Fruit fly (Drosophila melanogaster) whole organism, prepupa: ENCODE data around the gene POLDIP2.
A peak's percentile ranks its signal among the peaks of the same experiment; 100 is the strongest.

Source experiments
- CG10631 ChIP-seq: fragments of 200-800 bp; sonication (Bioruptor generic); optimal IDR thresholded peaks from 2 replicates; lab custom pipeline; 2016; ENCODE audit warnings: missing biosample characterization, missing genetic modification characterization
- CG10669 ChIP-seq: fragments of 200-800 bp; sonication (Bioruptor generic); optimal IDR thresholded peaks from 3 replicates; lab custom pipeline; 2018; ENCODE audit warnings: missing biosample characterization, mild to moderate bottlenecking, missing genetic modification characterization, moderate library complexity
- CG11762 ChIP-seq: fragments of 200-800 bp; sonication (Bioruptor generic); optimal IDR thresholded peaks from 3 replicates; lab custom pipeline; 2016; ENCODE audit warnings: missing biosample characterization, missing genetic modification characterization; ENCODE audit not compliant: insufficient read depth
- CG11902 ChIP-seq: fragments of 200-800 bp; sonication (Bioruptor generic); optimal IDR thresholded peaks from 3 replicates; lab custom pipeline; 2016; ENCODE audit warnings: missing biosample characterization, missing genetic modification characterization
- CG15336 ChIP-seq: fragments of 200-800 bp; sonication (Bioruptor generic); IDR thresholded peaks from 2 replicates; pipeline ENCODE4 v1.3.6; 2022; ENCODE audit warnings: missing biosample characterization, missing genetic modification characterization
- CG16779 ChIP-seq: fragments of 200-800 bp; sonication (Bioruptor generic); optimal IDR thresholded peaks from 3 replicates; lab custom pipeline; 2017; ENCODE audit warnings: missing biosample characterization, mild to moderate bottlenecking, missing genetic modification characterization
- CG3032 ChIP-seq: fragments of 200-800 bp; optimal IDR thresholded peaks from 2 replicates; lab custom pipeline; 2019; ENCODE audit warnings: missing biosample characterization, mild to moderate bottlenecking, missing genetic modification characterization, moderate library complexity
- CG32006 ChIP-seq: fragments of 200-800 bp; sonication (Bioruptor generic); optimal IDR thresholded peaks from 3 replicates; lab custom pipeline; 2017; ENCODE audit warnings: missing biosample characterization, mild to moderate bottlenecking, missing genetic modification characterization
- CG34406 ChIP-seq: fragments of 200-800 bp; sonication (Bioruptor generic); optimal IDR thresholded peaks from 3 replicates; lab custom pipeline; 2016; ENCODE audit warnings: missing biosample characterization, missing genetic modification characterization
- CG3919 ChIP-seq: fragments of 200-800 bp; sonication (Bioruptor generic); optimal IDR thresholded peaks from 3 replicates; lab custom pipeline; 2016; ENCODE audit warnings: missing biosample characterization, missing genetic modification characterization
- CG4318 ChIP-seq: fragments of 200-800 bp; sonication (Bioruptor generic); optimal IDR thresholded peaks from 3 replicates; lab custom pipeline; 2017; ENCODE audit warnings: missing biosample characterization, mild to moderate bottlenecking, missing genetic modification characterization
- CG6163 ChIP-seq: fragments of 200-800 bp; sonication (Bioruptor generic); IDR thresholded peaks from 3 replicates; pipeline ENCODE4 v1.3.6; 2022; ENCODE audit warnings: missing biosample characterization, missing genetic modification characterization
- CG6276 ChIP-seq: fragments of 200-800 bp; sonication (Bioruptor generic); optimal IDR thresholded peaks from 2 replicates; lab custom pipeline; 2017; ENCODE audit warnings: missing biosample characterization, mild to moderate bottlenecking, missing genetic modification characterization
- CG6792 ChIP-seq: fragments of 200-800 bp; sonication (Bioruptor generic); optimal IDR thresholded peaks from 3 replicates; lab custom pipeline; 2016; ENCODE audit warnings: missing biosample characterization, missing genetic modification characterization
- CG6808 ChIP-seq: fragments of 200-800 bp; sonication (Bioruptor generic); optimal IDR thresholded peaks from 3 replicates; lab custom pipeline; 2017; ENCODE audit warnings: missing biosample characterization, missing genetic modification characterization, mild to moderate bottlenecking, moderate library complexity, missing genetic modification reagents
- CG6854 ChIP-seq: fragments of 200-800 bp; sonication (Bioruptor generic); optimal IDR thresholded peaks from 2 replicates; lab custom pipeline; 2017; ENCODE audit warnings: missing biosample characterization, mild to moderate bottlenecking, missing genetic modification characterization
- CG8119 ChIP-seq: fragments of 200-800 bp; sonication (Bioruptor generic); IDR thresholded peaks from 3 replicates; pipeline ENCODE4 v1.3.6; 2022; ENCODE audit warnings: missing biosample characterization, missing genetic modification characterization
- CG8632 ChIP-seq: fragments of 200-800 bp; sonication (Bioruptor generic); optimal IDR thresholded peaks from 3 replicates; lab custom pipeline; 2016; ENCODE audit warnings: missing biosample characterization, missing genetic modification characterization
- Eip78C ChIP-seq: fragments of 200-800 bp; sonication (Bioruptor generic); peaks from one replicate; lab custom pipeline; 2016; ENCODE audit warnings: missing biosample characterization, missing genetic modification characterization
- Ets21C ChIP-seq: fragments of 200-800 bp; sonication (Bioruptor generic); optimal IDR thresholded peaks from 3 replicates; lab custom pipeline; 2016; ENCODE audit warnings: missing biosample characterization, missing genetic modification characterization
- Ets96B ChIP-seq: fragments of 200-800 bp; optimal IDR thresholded peaks from 2 replicates; lab custom pipeline; 2019; ENCODE audit warnings: missing biosample characterization, mild to moderate bottlenecking, missing genetic modification characterization, moderate library complexity
- Gug ChIP-seq: fragments of 200-800 bp; sonication (Bioruptor generic); IDR thresholded peaks from 2 replicates; pipeline ENCODE4 v1.3.6; 2022; ENCODE audit warnings: missing biosample characterization, missing genetic modification characterization
- Hr38 ChIP-seq: sonication (Bioruptor generic); optimal IDR thresholded peaks from 2 replicates; lab custom pipeline; 2016; ENCODE audit warnings: missing biosample characterization, missing genetic modification characterization
- Hr39 ChIP-seq: fragments of 200-800 bp; sonication (Bioruptor generic); optimal IDR thresholded peaks from 2 replicates; lab custom pipeline; 2016; ENCODE audit warnings: missing biosample characterization, missing genetic modification characterization
- Hr4 ChIP-seq: fragments of 200-800 bp; sonication (Bioruptor generic); optimal IDR thresholded peaks from 3 replicates; lab custom pipeline; 2016; ENCODE audit warnings: missing biosample characterization, missing genetic modification characterization
- Met ChIP-seq: fragments of 200-800 bp; sonication (Bioruptor generic); optimal IDR thresholded peaks from 3 replicates; lab custom pipeline; 2016; ENCODE audit warnings: missing biosample characterization, missing genetic modification characterization
- Sox14 ChIP-seq: fragments of 200-800 bp; sonication (Bioruptor generic); optimal IDR thresholded peaks from 3 replicates; lab custom pipeline; 2016; ENCODE audit warnings: missing biosample characterization, missing genetic modification characterization
- Sox15 ChIP-seq: fragments of 200-800 bp; sonication (Bioruptor generic); optimal IDR thresholded peaks from 3 replicates; lab custom pipeline; 2016; ENCODE audit warnings: missing biosample characterization, missing genetic modification characterization
- achi ChIP-seq: fragments of 200-800 bp; sonication (Bioruptor generic); optimal IDR thresholded peaks from 3 replicates; lab custom pipeline; 2016; ENCODE audit warnings: missing biosample characterization, missing genetic modification characterization
- dsx ChIP-seq: fragments of 200-800 bp; optimal IDR thresholded peaks from 3 replicates; lab custom pipeline; 2019; ENCODE audit warnings: missing biosample characterization, mild to moderate bottlenecking, missing genetic modification characterization, moderate library complexity; ENCODE audit not compliant: poor library complexity, severe bottlenecking
- eg ChIP-seq: fragments of 200-800 bp; sonication (Bioruptor generic); IDR thresholded peaks from 3 replicates; pipeline ENCODE4 v1.3.6; 2022; ENCODE audit warnings: missing biosample characterization, missing genetic modification characterization
- esn ChIP-seq: fragments of 200-800 bp; sonication (Bioruptor generic); optimal IDR thresholded peaks from 2 replicates; lab custom pipeline; 2016; ENCODE audit warnings: missing biosample characterization, mild to moderate bottlenecking, missing genetic modification characterization, moderate library complexity
- fd59A ChIP-seq: fragments of 200-800 bp; sonication (Bioruptor generic); optimal IDR thresholded peaks from 2 replicates; lab custom pipeline; 2017; ENCODE audit warnings: missing biosample characterization, mild to moderate bottlenecking, missing genetic modification characterization, missing genetic modification reagents
- fkh ChIP-seq: fragments of 200-800 bp; sonication (Bioruptor generic); optimal IDR thresholded peaks from 3 replicates; lab custom pipeline; 2017; ENCODE audit warnings: missing biosample characterization, mild to moderate bottlenecking, missing genetic modification characterization, moderate library complexity
- lz ChIP-seq: fragments of 200-800 bp; sonication (Bioruptor generic); optimal IDR thresholded peaks from 3 replicates; lab custom pipeline; 2016; ENCODE audit warnings: missing biosample characterization, missing genetic modification characterization
- salr ChIP-seq, 2 experiments: fragments of 200-800 bp; sonication (Bioruptor generic); optimal IDR thresholded peaks; 3 replicates each; lab custom pipeline; 2016 to 2018; ENCODE audit warnings: missing biosample characterization in 2 of 2, missing genetic modification characterization in 2 of 2, mild to moderate bottlenecking in 1 of 2
- spab ChIP-seq: fragments of 200-800 bp; sonication (Bioruptor generic); optimal IDR thresholded peaks from 2 replicates; lab custom pipeline; 2017; ENCODE audit warnings: missing biosample characterization, mild to moderate bottlenecking, missing genetic modification characterization, missing genetic modification reagents
- svp ChIP-seq: fragments of 200-800 bp; sonication (Bioruptor generic); peaks from one replicate; lab custom pipeline; 2016; ENCODE audit warnings: missing biosample characterization, missing genetic modification characterization
- topi ChIP-seq: fragments of 200-800 bp; sonication (Bioruptor generic); optimal IDR thresholded peaks from 3 replicates; lab custom pipeline; 2016; ENCODE audit warnings: missing biosample characterization, missing genetic modification characterization
- vri ChIP-seq: fragments of 200-800 bp; sonication (Bioruptor generic); optimal IDR thresholded peaks from 3 replicates; lab custom pipeline; 2016; ENCODE audit warnings: missing biosample characterization, mild to moderate bottlenecking, missing genetic modification characterization

POLDIP2 gene

DNA sequence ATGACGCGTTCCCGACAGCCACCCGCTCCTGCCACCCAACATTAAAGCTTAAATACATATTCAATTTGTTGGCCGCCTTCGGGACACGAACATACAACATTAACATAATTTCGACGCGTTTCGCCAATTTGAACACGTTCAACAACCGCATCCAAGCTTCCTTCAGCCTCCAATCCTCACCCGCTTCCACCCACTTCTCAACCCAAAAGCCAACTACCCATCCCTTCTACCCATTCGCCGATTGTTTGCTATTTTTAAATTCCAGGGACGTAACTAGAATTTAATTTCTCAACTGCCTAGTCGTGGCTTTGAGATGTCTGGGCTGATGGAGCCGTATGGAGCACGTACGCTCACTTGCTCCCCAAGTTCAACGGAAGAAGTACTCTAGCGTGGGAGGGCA lies 37.8 kb upstream of the POLDIP2 start:
- TF ChIP-seq vri (GFP tag; lab: Kevin White, UChicago), result no peak
- no peak for TF ChIP-seq salr (GFP tag; optimal IDR thresholded peaks at IDR 0.05; lab: Kevin White, UChicago)
- TF ChIP-seq topi (GFP tag; lab: Kevin White, UChicago), result no peak
- no peak for TF ChIP-seq Hr39
- TF ChIP-seq achi, result no peak
- no peak for TF ChIP-seq CG6163 (GFP tag; lab: Robert Waterston, UW)
- TF ChIP-seq Ets96B (tag; lab: Kevin White, UChicago), result no peak
- no peak for TF ChIP-seq CG3919 (GFP tag; lab: Kevin White, UChicago)
- no peak for TF ChIP-seq fkh (GFP tag; lab: Kevin White, UChicago)
- TF ChIP-seq CG34406, result no peak

DNA sequence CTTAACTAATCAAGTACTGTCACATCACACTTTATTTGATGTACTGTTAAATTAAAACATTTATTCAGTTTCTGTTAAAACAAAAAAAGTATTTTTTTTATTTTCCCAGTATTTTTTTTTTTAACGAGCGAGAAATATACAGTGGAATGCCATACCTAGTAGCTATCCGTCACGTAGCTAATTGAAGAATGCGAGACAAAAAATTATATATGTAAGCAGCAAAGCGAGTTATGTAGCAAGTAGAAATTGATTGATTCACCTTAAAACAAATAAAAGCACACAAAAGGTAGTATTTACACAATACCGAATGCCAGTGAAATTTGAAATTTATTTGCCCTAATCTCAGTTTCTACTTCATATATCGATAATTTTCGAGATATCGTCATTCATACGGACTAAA lies 28.8 kb upstream of the POLDIP2 start:
- TF ChIP-seq CG3032 (tag; lab: Kevin White, UChicago), result no peak
- no peak for TF ChIP-seq dsx (GFP tag; lab: Kevin White, UChicago)
- no peak for TF ChIP-seq achi
- TF ChIP-seq CG11762 (GFP tag; lab: Kevin White, UChicago), result no peak
- TF ChIP-seq CG11902 (GFP tag; lab: Kevin White, UChicago), result no peak
- TF ChIP-seq Sox14 (GFP tag; lab: Kevin White, UChicago), result peak; percentile 24
- no peak for TF ChIP-seq CG15336
- TF ChIP-seq CG8119 (GFP tag; lab: Robert Waterston, UW), result no peak
- peak; percentile 65 for TF ChIP-seq fkh (GFP tag; lab: Kevin White, UChicago)
- no peak for TF ChIP-seq Hr38 (GFP tag; lab: Kevin White, UChicago)

dm6 chr3R:5454334-5454733 lies 13.2 kb upstream of the POLDIP2 start:
- TF ChIP-seq Met (GFP tag; lab: Kevin White, UChicago), result no peak
- no peak for TF ChIP-seq salr (GFP tag; optimal IDR thresholded peaks at IDR 0.05; lab: Kevin White, UChicago)
- no peak for TF ChIP-seq topi (GFP tag; lab: Kevin White, UChicago)
- no peak for TF ChIP-seq CG16779 (tag; lab: Kevin White, UChicago)
- TF ChIP-seq Sox14 (GFP tag; lab: Kevin White, UChicago), result no peak
- TF ChIP-seq vri (GFP tag; lab: Kevin White, UChicago), result peak; percentile 13
- no peak for TF ChIP-seq CG8632
- TF ChIP-seq Eip78C (GFP tag; lab: Kevin White, UChicago), result peak; percentile 50
- TF ChIP-seq CG10669 (GFP tag; lab: Kevin White, UChicago), result no peak
- no peak for TF ChIP-seq Hr39
- TF ChIP-seq Hr4, result no peak
- no peak for TF ChIP-seq Ets96B (tag; lab: Kevin White, UChicago)
- no peak for TF ChIP-seq CG6276 (GFP tag; lab: Kevin White, UChicago)
- TF ChIP-seq CG10631 (GFP tag; lab: Kevin White, UChicago), result no peak
- no peak for TF ChIP-seq CG11902 (GFP tag; lab: Kevin White, UChicago)
- no peak for TF ChIP-seq Gug (GFP tag; lab: Robert Waterston, UW)
- no peak for TF ChIP-seq svp

dm6 chr3R:5458627-5459026 lies 9.0 kb upstream of the POLDIP2 start:
- TF ChIP-seq CG6792 (GFP tag; lab: Kevin White, UChicago) (no peak), Ets21C (no peak), spab (GFP tag; lab: Kevin White, UChicago) (no peak), vri (GFP tag; lab: Kevin White, UChicago) (peak; percentile 18), CG6808 (GFP tag; lab: Kevin White, UChicago) (no peak), Hr39 (no peak)

- TF ChIP-seq CG32006 (GFP tag; lab: Kevin White, UChicago) (no peak), CG11762 (GFP tag; lab: Kevin White, UChicago) (no peak), Eip78C (GFP tag; lab: Kevin White, UChicago) (peak; percentile 78), eg (0 out of 3 replicates have a peak, but pooled peaks have one; percentile 15), fd59A (GFP tag; lab: Kevin White, UChicago) (no peak), CG6276 (GFP tag; lab: Kevin White, UChicago) (no peak), lz (GFP tag; lab: Kevin White, UChicago) (peak; percentile 16), CG15336 (no peak), CG11902 (GFP tag; lab: Kevin White, UChicago) (no peak), CG6163 (GFP tag; lab: Robert Waterston, UW) (no peak), svp (no peak), vri (GFP tag; lab: Kevin White, UChicago) (no peak), achi (peak; percentile 58), esn (GFP tag; lab: Kevin White, UChicago) (peak; percentile 23), Sox15 (GFP tag; lab: Kevin White, UChicago) (no peak), CG6808 (GFP tag; lab: Kevin White, UChicago) (no peak), Sox14 (GFP tag; lab: Kevin White, UChicago) (peak; percentile 32), CG6854 (GFP tag; lab: Kevin White, UChicago) (peak; percentile 29), CG4318 (GFP tag; lab: Kevin White, UChicago) (no peak)
These were observed 4.2 kb upstream of the POLDIP2 start for dm6 chr3R:5463199-5463949.
